Worm (Caenorhabditis elegans): ENCODE measurements around the gene Y38F1A.4.

DNA sequence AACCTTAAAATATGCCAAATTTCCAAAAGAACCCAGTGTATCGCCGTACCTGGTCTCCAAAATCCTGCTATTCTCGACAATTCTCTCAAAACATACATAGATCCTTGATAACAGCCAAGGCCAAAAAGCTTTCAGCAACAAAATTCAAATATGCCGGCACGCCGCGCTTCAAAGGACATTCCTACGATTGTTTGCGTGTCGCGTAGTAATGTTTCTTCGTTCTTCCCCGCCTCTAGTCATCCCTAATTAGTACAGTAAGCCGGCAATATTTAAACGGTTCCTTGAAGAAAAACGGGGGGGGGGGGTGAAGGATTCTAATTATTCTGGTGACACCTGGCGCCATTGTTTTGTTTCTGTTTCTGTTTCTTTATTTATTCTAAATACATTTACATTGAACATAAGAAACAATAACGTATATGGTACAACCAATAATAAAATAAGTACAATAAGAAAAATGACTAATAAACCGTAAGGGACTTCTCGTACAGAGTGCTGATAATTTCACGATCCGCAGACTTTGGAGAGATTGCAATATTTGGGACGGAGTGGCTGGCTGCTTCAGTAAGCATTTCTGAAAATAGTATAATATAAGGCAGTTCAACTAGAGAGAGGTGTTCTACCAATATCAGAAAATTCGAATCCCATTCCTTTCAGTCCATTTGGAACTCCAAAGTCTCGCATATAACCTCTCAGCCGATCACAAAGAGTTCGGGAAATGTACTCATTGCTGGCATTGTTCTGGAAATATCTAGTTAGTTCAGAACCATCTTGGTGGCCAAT lies 24.7 kb upstream of the Y38F1A.4 start:
- no peak for TF ChIP-seq hlh-30 (tag; optimal IDR thresholded peaks at IDR 0.05; ENCODE audit: insufficient read depth)
- TF ChIP-seq nhr-11 (tag; optimal IDR thresholded peaks at IDR 0.05) = no peak
- no peak for TF ChIP-seq ceh-24 (tag; optimal IDR thresholded peaks at IDR 0.05)
- no peak for TF ChIP-seq sox-4 (tag; optimal IDR thresholded peaks at IDR 0.05)
- no peak for TF ChIP-seq pha-2 (tag; optimal IDR thresholded peaks at IDR 0.05)
- TF ChIP-seq ceh-14 (tag; optimal IDR thresholded peaks at IDR 0.05) = no peak
- TF ChIP-seq unc-86 (tag; optimal IDR thresholded peaks at IDR 0.05) = no peak
- TF ChIP-seq nfya-1 (tag; optimal IDR thresholded peaks at IDR 0.05) = no peak

Data from whole organism, late embryonic.